Worm (Caenorhabditis elegans) whole organism, mixed stage, embryonic: Measurements from ENCODE around the gene mtm-3.

ENCODE experiments used
- bed-3 ChIP-seq: fragments of 200-800 bp; sonication (Bioruptor generic); optimal IDR thresholded peaks from 3 replicates; lab custom pipeline; 2018; ENCODE audit warnings: mild to moderate bottlenecking, missing genetic modification characterization, moderate library complexity, missing compliant biosample characterization
- ces-1 ChIP-seq: fragments of 150-350 bp; optimal IDR thresholded peaks from 2 replicates; lab custom pipeline; 2014; ENCODE audit warnings: missing biosample characterization, missing genetic modification reagents, missing genetic modification characterization
- cnd-1 ChIP-seq: fragments of 200-800 bp; sonication (Bioruptor generic); optimal IDR thresholded peaks from 2 replicates; lab custom pipeline; 2018; ENCODE audit warnings: mild to moderate bottlenecking, missing genetic modification characterization, missing compliant biosample characterization
- elt-1 ChIP-seq: sonication (generic microtip); optimal IDR thresholded peaks from 2 replicates; lab custom pipeline; 2017; ENCODE audit warnings: missing genetic modification characterization, mild to moderate bottlenecking, missing compliant biosample characterization, antibody characterized with exemption, moderate library complexity, borderline replicate concordance; ENCODE audit not compliant: insufficient read depth
- elt-3 ChIP-seq: fragments of 150-350 bp; optimal IDR thresholded peaks from 2 replicates; lab custom pipeline; 2014; ENCODE audit warnings: missing biosample characterization, missing genetic modification characterization
- hlh-1 ChIP-seq: fragments of 150-350 bp; optimal IDR thresholded peaks from 2 replicates; lab custom pipeline; 2014; ENCODE audit warnings: missing biosample characterization, missing genetic modification reagents, missing genetic modification characterization
- lin-13 ChIP-seq: fragments of 150-350 bp; optimal IDR thresholded peaks from 2 replicates; lab custom pipeline; 2014; ENCODE audit warnings: missing biosample characterization, missing genetic modification characterization
- lsy-2 ChIP-seq: fragments of 150-350 bp; optimal IDR thresholded peaks from 2 replicates; lab custom pipeline; 2014; ENCODE audit warnings: missing biosample characterization, missing genetic modification characterization
- nhr-237 ChIP-seq: fragments of 150-350 bp; optimal IDR thresholded peaks from 2 replicates; lab custom pipeline; 2014; ENCODE audit warnings: missing biosample characterization, missing genetic modification characterization
- nhr-76 ChIP-seq: sonication (generic microtip); optimal IDR thresholded peaks from 2 replicates; lab custom pipeline; 2017; ENCODE audit warnings: missing biosample characterization, missing genetic modification characterization
- snpc-4 ChIP-seq: fragments of 150-350 bp; optimal IDR thresholded peaks from 2 replicates; lab custom pipeline; 2014; ENCODE audit warnings: missing biosample characterization, missing genetic modification characterization
- unc-62 ChIP-seq: fragments of 150-350 bp; optimal IDR thresholded peaks from 2 replicates; lab custom pipeline; 2014; ENCODE audit warnings: missing biosample characterization, missing genetic modification reagents, missing genetic modification characterization
- zip-8 ChIP-seq: fragments of 150-350 bp; optimal IDR thresholded peaks from 2 replicates; lab custom pipeline; 2014; ENCODE audit warnings: missing biosample characterization, missing genetic modification characterization
- ztf-11 ChIP-seq: fragments of 150-350 bp; optimal IDR thresholded peaks from 2 replicates; lab custom pipeline; 2014; ENCODE audit warnings: missing biosample characterization, missing genetic modification characterization

DNA sequence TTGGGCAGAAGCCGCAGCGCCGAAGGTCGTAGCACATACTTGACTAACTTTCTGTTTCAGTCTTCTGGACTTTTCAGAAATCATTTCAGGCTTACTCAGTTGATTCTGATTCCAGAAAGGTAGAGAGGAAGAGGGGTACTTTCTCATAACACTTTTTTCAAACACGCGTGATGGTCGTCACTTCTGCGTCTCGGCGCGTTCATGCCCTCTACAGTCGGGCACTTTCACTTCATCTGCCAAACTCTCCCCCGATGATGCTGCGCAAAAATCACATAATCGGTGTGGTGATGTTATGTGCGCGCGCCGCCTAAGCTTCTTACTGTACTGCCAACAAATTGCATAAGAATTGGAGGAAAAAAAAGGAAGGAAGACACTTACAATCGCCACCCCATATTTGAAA, 7.3 kb upstream of the mtm-3 start:
- TF ChIP-seq ces-1 (GFP tag; lab: Kevin White, UChicago) (no peak), ztf-11 (tag; lab: Kevin White, UChicago) (no peak), nhr-237 (tag; lab: Kevin White, UChicago) (no peak), elt-3 (tag; lab: Kevin White, UChicago) (no peak), bed-3 (no peak), nhr-76 (no peak), snpc-4 (no peak), lsy-2 (tag; lab: Kevin White, UChicago) (no peak), unc-62 (GFP tag; lab: Kevin White, UChicago) (no peak), zip-8 (no peak), lin-13 (tag; lab: Kevin White, UChicago) (no peak), elt-1 (no peak), hlh-1 (tag; lab: Kevin White, UChicago) (no peak), cnd-1 (tag; lab: Kevin White, UChicago) (no peak)
